2 fruit fly cellular contexts compared by ENCODE assay signal in the genomic region with DNA sequence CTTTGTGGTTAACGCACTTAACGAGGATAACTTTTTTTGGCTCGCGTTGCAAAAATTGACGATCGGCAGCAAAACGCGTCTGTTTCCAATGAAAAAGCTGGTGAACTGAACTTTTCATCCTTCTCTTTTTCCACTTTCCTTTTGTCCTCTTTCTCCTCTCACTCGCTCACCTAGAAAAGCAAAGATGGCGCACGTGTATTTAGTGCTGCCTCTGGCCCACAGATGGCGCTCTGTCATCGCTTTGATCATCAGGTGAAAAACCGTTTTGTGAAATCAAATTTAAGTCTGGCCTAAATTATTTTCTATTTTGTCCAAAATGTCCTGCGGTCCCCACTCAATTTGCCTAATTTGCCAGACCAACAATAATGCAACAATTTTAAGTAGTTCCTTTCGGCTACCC.
TF ChIP-seq lines count a peak whose summit lies in the region.

No protein-coding gene starts in this region.

- TF ChIP-seq CTCF in S2 (optimal IDR thresholded peaks at IDR 0.05; lab: Kevin White, UChicago): peak; percentile 81 to 82
- peak; percentile 80 for TF ChIP-seq CTCF in whole organism, embryonic (GFP tag; optimal IDR thresholded peaks at IDR 0.05; lab: Kevin White, UChicago)

TF ChIP-seq in whole organism, embryonic, 481 proteins besides CTCF, POLR2A, EP300 and RAD21:
- TF ChIP-seq phol (tag; optimal IDR thresholded peaks at IDR 0.05; lab: Kevin White, UChicago) (peak; percentile 55), CG14965 (GFP tag; optimal IDR thresholded peaks at IDR 0.05; lab: Kevin White, UChicago; ENCODE audit: borderline replicate concordance) (peak; percentile 80), Fer2 (tag; optimal IDR thresholded peaks at IDR 0.05; lab: Kevin White, UChicago) (no peak), Six4 (GFP tag; optimal IDR thresholded peaks at IDR 0.05; lab: Kevin White, UChicago) (no peak), Sox102F (GFP tag; optimal IDR thresholded peaks at IDR 0.05; lab: Kevin White, UChicago) (no peak), salm (tag; optimal IDR thresholded peaks at IDR 0.05; lab: Kevin White, UChicago) (no peak), toy (GFP tag; IDR thresholded peaks at IDR 0.05; lab: Robert Waterston, UW) (no peak), shn (GFP tag; optimal IDR thresholded peaks at IDR 0.05; lab: Kevin White, UChicago) (no peak), dysf (GFP tag; IDR thresholded peaks at IDR 0.05; lab: Robert Waterston, UW) (no peak), Ssrp (tag; optimal IDR thresholded peaks at IDR 0.05; lab: Kevin White, UChicago) (no peak), hbn (GFP tag; IDR thresholded peaks at IDR 0.05; lab: Robert Waterston, UW; ENCODE audit: partially characterized antibody) (no peak), bbx (GFP tag; IDR thresholded peaks at IDR 0.05; lab: Robert Waterston, UW; ENCODE audit: partially characterized antibody) (no peak), tio (GFP tag; optimal IDR thresholded peaks at IDR 0.05; lab: Kevin White, UChicago) (no peak), Chrac-16 (GFP tag; optimal IDR thresholded peaks at IDR 0.05; lab: Kevin White, UChicago) (no peak), CG34422 (GFP tag; IDR thresholded peaks at IDR 0.05; lab: Robert Waterston, UW) (no peak)
TF ChIP-seq in whole organism, embryonic: peak in this region for 2.
